Worm (Caenorhabditis elegans): ENCODE data around the gene E02H9.3.

E02H9.3 gene

DNA sequence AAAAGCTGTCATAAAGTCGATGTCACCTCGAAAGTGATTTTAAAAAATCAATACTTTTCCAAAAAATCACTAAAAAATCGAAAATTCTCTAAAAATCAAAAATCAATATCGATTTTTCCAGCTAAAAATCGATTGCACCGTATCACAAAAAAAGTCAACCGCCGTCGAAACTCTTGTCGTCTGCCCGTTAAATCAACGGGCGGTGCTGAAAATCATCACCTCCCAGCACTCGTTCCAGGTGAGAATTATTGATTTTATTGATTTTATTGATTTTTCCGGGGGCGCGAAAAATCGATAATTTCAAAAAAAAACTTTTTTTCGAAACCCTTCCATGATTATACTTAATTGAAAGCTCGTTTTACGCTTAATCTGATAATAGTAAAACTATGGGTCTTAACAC, 39.3 kb upstream of the E02H9.3 start:
- no peak for TF ChIP-seq nhr-48 (tag; optimal IDR thresholded peaks at IDR 0.05)
- no peak for TF ChIP-seq gei-8 (GFP tag; optimal IDR thresholded peaks at IDR 0.05)
- no peak for TF ChIP-seq lir-3 (tag; optimal IDR thresholded peaks at IDR 0.05)
- TF ChIP-seq R02D3.7 (tag; optimal IDR thresholded peaks at IDR 0.05), result no peak
- TF ChIP-seq nhr-28 (tag; optimal IDR thresholded peaks at IDR 0.05), result no peak
- TF ChIP-seq hmg-1.1 (GFP tag; IDR thresholded peaks at IDR 0.05), result no peak
- TF ChIP-seq ceh-20 (GFP tag; IDR thresholded peaks at IDR 0.05), result no peak
- no peak for TF ChIP-seq nhr-237 (tag; optimal IDR thresholded peaks at IDR 0.05)
- no peak for TF ChIP-seq duxl-1 (tag; optimal IDR thresholded peaks at IDR 0.05; ENCODE audit: poor library complexity)
- TF ChIP-seq zfp-2 (tag; optimal IDR thresholded peaks at IDR 0.05), result no peak
- no peak for TF ChIP-seq zip-2 (tag; optimal IDR thresholded peaks at IDR 0.05)
- no peak for TF ChIP-seq arid-1 (GFP tag; conservative IDR thresholded peaks at IDR 0.05)
- TF ChIP-seq F44E2.7 (GFP tag; IDR thresholded peaks at IDR 0.05), result 0 out of 2 replicates have a peak, but pooled peaks have one; percentile 60
- TF ChIP-seq spr-1 (tag; optimal IDR thresholded peaks at IDR 0.05), result no peak
- TF ChIP-seq dmd-9 (GFP tag; IDR thresholded peaks at IDR 0.05), result no peak
- TF ChIP-seq set-16 (GFP tag; IDR thresholded peaks at IDR 0.05), result no peak
- TF ChIP-seq lin-38 (GFP tag; IDR thresholded peaks at IDR 0.05), result peak; percentile 8
- TF ChIP-seq ceh-28 (tag; optimal IDR thresholded peaks at IDR 0.05), result peak; percentile 90
- TF ChIP-seq F37D6.2 (tag; optimal IDR thresholded peaks at IDR 0.05), result no peak

DNA sequence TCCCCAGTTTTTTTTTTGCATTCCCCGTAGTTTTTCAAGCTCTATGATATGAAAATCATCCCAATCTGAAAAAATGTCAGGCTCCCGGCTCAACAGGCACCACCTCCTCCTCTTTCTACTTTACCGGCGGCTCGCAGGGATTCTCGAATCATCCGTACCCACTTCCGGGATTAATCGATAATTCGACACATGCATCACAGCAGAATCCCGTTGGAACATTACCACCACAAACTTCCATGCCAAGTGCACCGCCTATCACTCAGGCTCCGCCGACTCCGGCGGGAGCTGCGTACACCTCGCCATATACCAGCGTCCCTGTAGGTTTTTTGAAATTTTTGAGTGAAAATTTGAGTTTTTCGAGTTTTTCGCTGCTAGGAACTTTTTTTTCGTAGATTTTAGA, 37.6 kb upstream of the E02H9.3 start:
- TF ChIP-seq lir-3 (tag; optimal IDR thresholded peaks at IDR 0.05) (no peak), aha-1 (tag) (peak; percentile 53), unc-62 (GFP tag; optimal IDR thresholded peaks at IDR 0.05 in 1 of 2) (peak in 1 of 2 experiments; percentile 12), unc-62 (tag; optimal IDR thresholded peaks at IDR 0.05) (no peak), nhr-28 (tag; optimal IDR thresholded peaks at IDR 0.05) (no peak), arid-1 (GFP tag; conservative IDR thresholded peaks at IDR 0.05) (no peak), F26F4.8 (GFP tag; conservative IDR thresholded peaks at IDR 0.05) (no peak), egl-43 (GFP tag; IDR thresholded peaks at IDR 0.05) (peak; percentile 60; the same call in 1 of the 2 replicates)

DNA sequence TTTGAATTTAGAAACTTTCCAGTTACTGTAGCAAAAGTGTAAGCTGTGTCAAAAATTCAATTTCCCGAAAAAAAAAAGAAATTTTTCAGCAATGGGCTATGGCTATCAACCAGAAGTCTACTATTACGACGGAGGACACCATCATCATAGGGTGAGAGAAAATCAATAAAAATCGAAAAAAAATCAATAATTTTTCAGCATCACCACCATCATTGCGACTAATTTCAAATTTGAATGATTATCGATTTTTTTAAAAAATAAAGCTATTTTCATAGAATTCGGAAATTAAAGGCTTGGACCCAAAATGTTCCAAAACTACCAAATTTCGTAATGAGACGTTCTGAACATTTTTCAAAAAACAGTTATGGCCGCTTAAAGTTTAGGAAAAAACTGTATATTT, 35.2 kb upstream of the E02H9.3 start:
- TF ChIP-seq daf-19 (GFP tag; conservative IDR thresholded peaks at IDR 0.05), result no peak
- no peak for TF ChIP-seq R02D3.7 (tag; optimal IDR thresholded peaks at IDR 0.05)
- TF ChIP-seq mxl-3 (GFP tag; optimal IDR thresholded peaks at IDR 0.05), result no peak
- TF ChIP-seq ceh-28 (tag; optimal IDR thresholded peaks at IDR 0.05), result peak; percentile 82
- no peak for TF ChIP-seq daf-12 (tag; optimal IDR thresholded peaks at IDR 0.05)

DNA sequence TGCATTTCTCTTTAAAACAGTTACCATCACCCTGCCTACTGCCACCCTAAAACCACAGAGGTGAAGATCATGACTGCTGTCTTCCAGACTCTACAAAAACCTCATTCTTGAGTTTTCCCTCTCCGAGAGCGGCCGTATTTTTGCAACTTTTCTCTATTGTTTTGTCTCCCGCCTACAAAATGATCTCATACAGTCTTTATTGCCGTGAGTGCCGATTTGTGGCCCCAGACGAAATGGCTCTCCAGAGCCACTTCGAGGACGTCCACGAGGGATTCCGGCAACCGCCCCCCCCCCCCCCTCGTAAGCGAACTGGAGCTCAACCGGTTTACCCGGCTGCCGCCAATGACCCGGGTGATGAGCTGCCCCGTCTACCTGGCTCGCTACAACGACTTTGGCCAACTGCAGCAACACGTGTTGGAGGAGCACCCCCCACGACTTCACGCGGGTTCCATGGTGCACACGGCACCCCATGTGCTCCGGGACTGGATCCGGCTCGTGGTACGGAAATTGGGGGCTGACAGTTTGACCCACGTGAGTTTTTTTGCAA, 34.0 kb upstream of the E02H9.3 start:
- TF ChIP-seq lin-1 (GFP tag; IDR thresholded peaks at IDR 0.05) (no peak), daf-8 (GFP tag; IDR thresholded peaks at IDR 0.05) (0 out of 2 replicates have a peak, but pooled peaks have one; percentile 12), mdt-29 (GFP tag; IDR thresholded peaks at IDR 0.05) (no peak), duxl-1 (tag; optimal IDR thresholded peaks at IDR 0.05; ENCODE audit: poor library complexity) (no peak), lin-13 (GFP tag; optimal IDR thresholded peaks at IDR 0.05) (no peak), R02D3.7 (tag; optimal IDR thresholded peaks at IDR 0.05) (no peak), set-16 (GFP tag; IDR thresholded peaks at IDR 0.05) (peak; percentile 97), nhr-10 (tag; optimal IDR thresholded peaks at IDR 0.05) (no peak), dmd-6 (GFP tag; IDR thresholded peaks at IDR 0.05) (no peak), aha-1 (tag) (peak; percentile 90)

DNA sequence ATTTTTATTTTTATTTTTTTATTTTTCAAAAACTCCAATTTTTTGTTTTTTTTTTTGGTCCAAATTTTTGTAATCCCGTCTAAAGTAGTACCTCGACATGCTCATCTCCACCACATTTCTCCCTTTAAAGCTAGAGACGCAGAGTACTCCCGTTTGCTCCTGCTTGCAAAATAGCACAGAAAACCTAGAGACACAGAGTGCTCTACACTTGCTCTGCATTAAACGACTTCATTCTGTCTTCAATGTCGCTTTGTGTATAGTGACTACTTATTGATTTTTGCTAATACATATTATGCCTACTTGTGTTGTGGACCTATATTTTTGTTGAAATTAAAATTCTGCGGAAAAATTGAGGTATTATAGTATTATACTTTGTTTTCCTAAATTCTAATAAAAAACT, 32.7 kb upstream of the E02H9.3 start, which contains the start of gene W04B5.8:
TSS of gene W04B5.8 (plus strand) at position 195 of the 400 bp plus-strand sequence.
- no peak for TF ChIP-seq lin-29 (GFP tag; IDR thresholded peaks at IDR 0.05)
- TF ChIP-seq aha-1 (tag), result peak; percentile 80
- no peak for TF ChIP-seq lin-1 (GFP tag; IDR thresholded peaks at IDR 0.05)
- TF ChIP-seq ZK337.2 (GFP tag; IDR thresholded peaks at IDR 0.05), result no peak
- peak; percentile 35; the same call in 1 of the 2 replicates for TF ChIP-seq hmg-1.1 (GFP tag; IDR thresholded peaks at IDR 0.05)
- TF ChIP-seq zip-11 (GFP tag; IDR thresholded peaks at IDR 0.05), result no peak
- TF ChIP-seq ces-1 (GFP tag; optimal IDR thresholded peaks at IDR 0.05), result no peak
- TF ChIP-seq zip-2 (tag; optimal IDR thresholded peaks at IDR 0.05), result no peak
- no peak for TF ChIP-seq nhr-102 (tag; optimal IDR thresholded peaks at IDR 0.05)
- peak; percentile 19 for TF ChIP-seq mes-2 (tag; optimal IDR thresholded peaks at IDR 0.05; ENCODE audit: poor library complexity, severe bottlenecking)
- peak in 1 of 2 experiments; percentile 4 for TF ChIP-seq lsy-2 (tag; optimal IDR thresholded peaks at IDR 0.05)

Data from whole organism, L4 larva.